Fruit fly (Drosophila melanogaster): ENCODE data around the gene CG34382.

The CG34382 gene

dm6 chr3L:9878685-9879084 is at the start of gene CG34382:
TSS of gene CG34382 (plus strand) at chr3L:9878985.
- TF ChIP-seq CG17801 (GFP tag; optimal IDR thresholded peaks at IDR 0.05; ENCODE audit: partially characterized antibody): no peak

- TF ChIP-seq CG17801 (GFP tag; optimal IDR thresholded peaks at IDR 0.05; ENCODE audit: partially characterized antibody): no peak
These were observed 49.6 kb upstream of the CG34382 start for dm6 chr3L:9829154-9829553.

DNA sequence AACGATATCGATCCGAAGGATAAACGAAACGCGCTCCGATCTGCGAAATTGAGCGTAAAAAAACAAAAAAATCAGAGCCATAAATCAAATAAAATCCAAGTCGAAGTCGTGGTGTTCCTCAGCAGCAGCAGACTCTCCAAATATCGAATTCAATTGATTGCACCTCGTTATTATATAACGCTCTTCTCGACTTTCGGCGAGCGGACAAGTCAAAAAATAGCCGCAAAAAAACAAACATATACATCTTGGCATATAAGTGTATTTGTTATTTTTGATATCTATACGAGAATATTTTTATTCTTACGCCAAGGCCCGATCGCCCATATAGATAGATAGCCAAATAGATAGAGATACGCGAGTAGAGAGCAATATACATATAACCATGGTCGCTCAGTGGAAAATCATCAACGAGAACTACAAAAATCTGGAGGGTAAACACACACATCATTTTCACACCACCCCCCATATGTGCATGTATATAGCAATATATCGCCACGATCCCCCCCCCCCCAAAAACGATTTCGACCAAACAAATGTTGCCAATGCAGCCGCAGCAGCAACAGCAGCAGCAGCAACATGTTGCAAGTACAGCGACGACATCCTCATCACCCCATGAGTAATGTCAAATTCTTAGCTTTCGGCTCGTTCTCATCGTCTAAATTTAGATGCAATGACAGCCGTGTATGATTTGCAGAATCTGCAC is 49.0 kb upstream of the CG34382 start:
- TF ChIP-seq CG17801 (GFP tag; optimal IDR thresholded peaks at IDR 0.05; ENCODE audit: partially characterized antibody): no peak

DNA sequence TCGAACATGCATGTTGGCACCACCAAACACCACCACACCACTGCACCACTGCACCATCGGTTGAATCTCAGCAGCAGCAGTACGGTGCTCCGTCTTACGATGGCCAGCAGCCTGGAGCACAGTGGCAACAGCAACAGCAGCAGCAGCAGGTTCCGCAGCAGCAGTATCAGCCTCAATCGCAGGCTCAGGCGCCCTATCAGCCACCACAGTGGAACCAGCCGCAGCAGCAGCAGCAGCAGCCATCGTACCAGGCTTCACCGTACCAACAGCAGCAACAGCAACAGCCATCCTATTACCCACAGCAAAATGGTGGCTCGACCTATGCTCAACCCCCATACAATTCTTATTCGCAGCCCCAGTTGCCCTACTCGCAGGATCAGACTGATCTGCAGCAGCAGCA is 46.7 kb upstream of the CG34382 start:
- TF ChIP-seq CG17801 (GFP tag; optimal IDR thresholded peaks at IDR 0.05; ENCODE audit: partially characterized antibody): no peak

DNA sequence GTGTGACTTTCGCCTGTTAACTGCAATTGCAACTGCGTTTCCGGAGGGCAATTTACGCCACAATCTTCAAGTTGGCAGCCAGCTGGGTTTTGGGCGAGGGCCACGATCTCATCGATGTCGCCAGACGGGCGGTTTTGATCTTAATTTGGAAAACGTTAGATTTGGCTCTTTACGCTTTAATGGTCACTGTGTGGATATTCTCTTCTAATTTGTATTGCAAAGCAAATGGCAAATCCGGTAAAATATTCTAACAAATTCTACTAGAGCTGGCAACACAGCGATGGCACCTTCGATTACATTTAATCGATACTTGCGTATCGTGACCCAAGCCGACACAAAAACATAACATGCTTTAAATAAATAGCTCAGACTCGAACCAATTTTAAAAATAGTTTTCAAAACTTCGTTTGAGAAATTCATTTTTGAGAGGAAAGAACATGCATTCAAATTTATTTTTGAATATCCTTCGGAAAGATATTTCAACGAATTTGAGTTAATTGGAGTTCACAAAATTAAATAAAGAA is 42.2 kb upstream of the CG34382 start, which contains the start of gene I-2:
Gene I-2 (minus strand): TSS at position 282 of the 524 bp plus-strand sequence.
- TF ChIP-seq CG17801 (GFP tag; optimal IDR thresholded peaks at IDR 0.05; ENCODE audit: partially characterized antibody): no peak

DNA sequence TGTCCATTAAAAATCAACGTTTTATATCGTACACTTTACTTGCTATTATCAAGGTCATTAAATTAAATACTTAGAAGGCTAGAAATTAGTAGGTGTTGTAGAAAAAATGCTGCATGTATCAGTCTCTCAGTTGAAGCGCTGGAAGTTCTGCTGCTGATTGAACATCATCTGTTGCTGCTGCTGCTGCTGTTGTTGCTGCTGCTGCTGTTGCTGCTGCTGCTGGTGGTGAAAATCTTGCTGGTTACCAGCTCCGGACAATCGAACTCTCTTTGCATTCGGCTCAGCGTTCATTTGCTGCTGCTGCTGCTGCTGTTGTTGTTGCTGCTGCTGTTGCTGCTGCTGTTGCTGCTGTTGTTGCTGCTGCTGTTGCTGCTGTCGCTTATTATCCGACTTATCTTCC is 41.7 kb upstream of the CG34382 start:
- TF ChIP-seq CG17801 (GFP tag; optimal IDR thresholded peaks at IDR 0.05; ENCODE audit: partially characterized antibody): no peak

DNA sequence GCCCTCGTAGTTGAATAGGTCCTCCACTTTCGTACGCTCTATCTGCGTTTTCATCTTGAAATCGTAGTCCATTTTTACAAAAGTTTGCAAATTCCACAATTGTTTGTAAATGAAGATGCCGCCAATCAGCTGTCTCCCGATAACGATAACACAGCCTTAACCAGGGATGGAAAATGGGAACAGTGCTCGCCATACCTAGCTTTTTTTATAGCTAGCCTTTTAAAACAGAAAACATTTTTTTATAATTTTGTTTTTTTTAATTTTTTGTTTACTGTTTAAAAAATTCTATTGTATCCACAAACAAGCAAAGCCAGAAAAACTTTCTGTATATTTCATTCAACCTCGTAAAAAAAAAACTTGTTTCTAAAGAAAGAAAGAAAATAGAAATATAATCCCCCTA is 40.3 kb upstream of the CG34382 start, which contains the start of gene Cdk8:
Gene Cdk8 (minus strand): TSS at position 137 of the 400 bp plus-strand sequence.
- TF ChIP-seq CG17801 (GFP tag; optimal IDR thresholded peaks at IDR 0.05; ENCODE audit: partially characterized antibody): peak; percentile 5

DNA sequence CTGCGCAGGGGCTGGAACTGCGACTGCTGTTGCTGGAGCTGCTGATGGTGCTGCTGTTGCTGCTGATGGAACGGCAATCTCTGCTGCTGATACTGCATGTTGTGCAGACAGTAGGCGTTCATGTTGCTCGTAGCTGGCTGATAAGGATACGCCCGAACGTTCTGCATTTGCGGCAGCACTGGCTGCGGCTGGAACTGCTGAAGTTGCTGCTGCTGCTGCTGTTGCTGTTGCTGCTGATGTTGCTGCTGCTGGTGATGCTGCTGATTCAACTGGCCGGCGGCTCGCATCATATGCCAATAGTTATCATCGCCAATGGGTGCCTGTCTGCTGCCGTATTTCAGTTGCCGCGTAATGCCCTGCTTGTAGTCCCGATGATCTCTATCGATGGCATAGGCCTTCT is 38.1 kb upstream of the CG34382 start:
- no peak for TF ChIP-seq CG17801 (GFP tag; optimal IDR thresholded peaks at IDR 0.05; ENCODE audit: partially characterized antibody)

DNA sequence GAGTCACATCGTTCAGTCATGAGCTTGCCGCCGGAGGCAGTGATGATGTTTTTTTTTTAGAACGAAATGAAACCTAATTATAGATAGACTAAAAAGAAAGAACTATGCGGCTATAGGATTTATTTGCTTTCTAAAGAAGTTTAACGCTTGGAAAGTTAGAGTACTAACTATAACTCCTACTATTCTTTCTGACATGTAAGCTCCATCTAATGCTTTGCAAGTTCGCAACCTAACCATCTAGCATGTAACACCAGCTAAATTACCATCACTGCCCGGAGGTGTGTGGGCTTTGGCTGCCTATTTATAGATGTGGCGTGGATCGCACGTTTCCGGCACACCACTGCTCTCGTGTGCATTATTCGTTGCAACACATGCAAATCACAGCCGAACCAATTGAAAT is 36.7 kb upstream of the CG34382 start:
- TF ChIP-seq CG17801 (GFP tag; optimal IDR thresholded peaks at IDR 0.05; ENCODE audit: partially characterized antibody): no peak

DNA sequence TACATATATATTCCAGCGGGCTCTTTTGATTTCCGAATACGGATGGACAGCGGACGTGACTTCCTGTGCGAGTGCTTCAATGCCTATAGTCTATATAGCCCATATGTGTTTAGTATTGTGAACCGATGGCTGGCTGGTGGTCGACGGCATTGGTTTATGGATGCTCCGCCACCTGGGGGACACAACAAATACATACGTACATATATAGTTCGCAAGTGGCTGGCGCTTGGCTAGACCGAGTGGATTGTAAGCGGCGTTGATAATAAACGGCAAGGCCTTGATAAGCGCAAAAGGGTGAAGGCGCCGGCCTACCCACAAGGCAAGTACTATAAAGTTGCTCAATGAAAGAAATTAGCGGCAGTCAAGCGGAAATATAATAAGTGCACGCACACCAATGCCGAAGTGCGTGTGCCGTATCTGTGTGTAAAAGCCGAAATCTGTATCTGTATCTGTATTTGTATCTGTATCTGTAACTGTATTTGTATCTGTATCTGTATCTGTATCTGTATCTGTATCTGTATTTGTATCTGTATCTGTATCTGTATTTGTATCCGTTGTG is 32.7 kb upstream of the CG34382 start:
- no peak for TF ChIP-seq CG17801 (GFP tag; optimal IDR thresholded peaks at IDR 0.05; ENCODE audit: partially characterized antibody)

DNA sequence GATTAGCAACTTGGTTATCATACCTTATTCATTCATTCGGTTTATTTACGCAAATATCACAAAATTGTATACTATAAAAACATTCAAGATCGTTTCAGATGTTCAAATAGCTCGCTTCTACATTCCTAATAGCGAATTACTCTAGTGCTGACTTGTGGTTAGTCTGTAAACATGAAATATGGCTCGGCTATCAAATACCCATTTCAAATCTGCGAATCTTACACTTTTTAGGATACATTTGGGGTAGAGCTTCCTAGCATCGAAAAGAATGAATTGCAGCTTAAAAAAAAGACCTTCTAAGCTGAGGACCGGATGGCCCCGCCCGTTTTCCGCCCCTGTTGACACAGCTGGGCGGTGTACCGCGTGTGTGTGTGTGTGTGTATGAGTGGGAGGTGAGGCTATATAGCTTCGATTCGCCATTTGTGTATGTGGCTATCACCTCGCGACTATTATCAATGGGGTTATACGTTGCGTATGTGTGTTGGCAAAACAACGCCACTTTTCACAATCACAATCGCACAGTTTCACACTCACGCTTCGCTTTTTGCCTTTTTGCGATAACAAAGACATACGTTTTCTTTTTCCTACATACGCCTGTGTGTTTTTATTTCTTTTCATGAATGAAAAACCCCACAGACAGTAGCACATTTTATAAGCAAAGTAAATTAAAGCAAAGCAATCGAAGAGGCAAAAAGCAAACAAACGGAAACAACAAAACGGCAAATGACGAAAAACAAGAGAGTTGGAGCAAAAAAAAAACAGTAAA is 32.0 kb upstream of the CG34382 start:
- no peak for TF ChIP-seq CG17801 (GFP tag; optimal IDR thresholded peaks at IDR 0.05; ENCODE audit: partially characterized antibody)

DNA sequence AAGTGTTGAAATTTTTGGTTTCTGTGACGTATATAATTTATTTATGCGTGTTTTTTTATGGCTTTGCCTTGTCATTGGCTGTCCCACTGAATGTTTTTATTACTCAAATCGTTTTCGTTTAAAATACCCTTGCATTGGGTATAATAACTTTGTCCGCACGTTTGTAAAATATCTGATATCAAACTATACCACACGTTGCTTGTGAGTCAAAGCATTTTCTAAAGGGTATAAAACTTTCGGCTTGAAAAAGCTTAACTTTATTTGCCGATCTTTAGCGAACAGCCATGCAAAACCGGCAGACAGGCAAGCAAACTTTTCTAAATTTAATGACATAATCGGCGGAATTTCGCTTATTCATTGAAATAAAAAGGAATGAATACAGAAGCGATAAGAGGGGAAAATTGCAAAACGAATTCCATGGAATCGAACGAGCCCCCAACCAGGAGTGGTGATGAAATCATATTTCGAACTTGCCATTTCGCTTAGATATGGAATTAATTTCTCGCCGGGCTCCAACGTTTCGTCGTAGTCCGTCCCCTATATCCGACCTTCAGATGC is 31.3 kb upstream of the CG34382 start:
- no peak for TF ChIP-seq CG17801 (GFP tag; optimal IDR thresholded peaks at IDR 0.05; ENCODE audit: partially characterized antibody)

DNA sequence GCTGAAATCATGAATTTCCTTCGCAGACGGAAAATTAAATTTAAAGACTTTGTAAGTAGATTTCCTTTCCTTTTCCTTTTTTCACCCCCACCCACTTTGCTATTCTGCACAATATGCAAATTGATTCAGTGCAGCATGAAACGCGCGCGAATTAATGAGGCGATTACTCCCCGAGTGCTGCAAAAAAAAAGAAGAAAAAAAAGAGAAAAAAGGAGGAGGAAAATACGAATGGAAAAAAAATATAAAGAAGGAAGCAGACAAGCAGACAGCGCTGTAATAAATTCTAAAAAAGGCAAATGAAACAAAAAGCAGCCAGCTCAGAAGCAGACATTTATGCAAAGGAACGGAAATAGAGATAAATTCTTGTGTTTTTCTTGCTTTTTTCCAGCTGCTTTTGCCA is 30.0 kb upstream of the CG34382 start:
- no peak for TF ChIP-seq CG17801 (GFP tag; optimal IDR thresholded peaks at IDR 0.05; ENCODE audit: partially characterized antibody)

DNA sequence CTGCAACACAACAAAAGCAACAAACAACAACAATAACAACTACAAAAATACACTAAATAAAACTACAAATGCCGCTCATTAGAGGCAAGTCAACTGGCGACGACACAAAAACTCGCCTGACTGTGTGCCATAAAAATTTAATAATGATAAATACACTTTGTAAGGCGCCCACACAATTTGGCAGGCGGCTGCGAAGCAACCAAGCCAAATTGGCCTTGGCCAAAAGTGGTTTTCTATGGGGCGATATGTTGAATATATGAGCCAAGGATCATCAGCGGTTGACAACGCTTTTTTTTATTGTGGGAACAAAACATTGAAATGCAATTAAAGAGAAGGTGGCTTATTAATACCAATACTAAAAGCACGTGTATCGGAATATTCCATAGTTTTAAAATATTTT is 28.7 kb upstream of the CG34382 start:
- no peak for TF ChIP-seq CG17801 (GFP tag; optimal IDR thresholded peaks at IDR 0.05; ENCODE audit: partially characterized antibody)

DNA sequence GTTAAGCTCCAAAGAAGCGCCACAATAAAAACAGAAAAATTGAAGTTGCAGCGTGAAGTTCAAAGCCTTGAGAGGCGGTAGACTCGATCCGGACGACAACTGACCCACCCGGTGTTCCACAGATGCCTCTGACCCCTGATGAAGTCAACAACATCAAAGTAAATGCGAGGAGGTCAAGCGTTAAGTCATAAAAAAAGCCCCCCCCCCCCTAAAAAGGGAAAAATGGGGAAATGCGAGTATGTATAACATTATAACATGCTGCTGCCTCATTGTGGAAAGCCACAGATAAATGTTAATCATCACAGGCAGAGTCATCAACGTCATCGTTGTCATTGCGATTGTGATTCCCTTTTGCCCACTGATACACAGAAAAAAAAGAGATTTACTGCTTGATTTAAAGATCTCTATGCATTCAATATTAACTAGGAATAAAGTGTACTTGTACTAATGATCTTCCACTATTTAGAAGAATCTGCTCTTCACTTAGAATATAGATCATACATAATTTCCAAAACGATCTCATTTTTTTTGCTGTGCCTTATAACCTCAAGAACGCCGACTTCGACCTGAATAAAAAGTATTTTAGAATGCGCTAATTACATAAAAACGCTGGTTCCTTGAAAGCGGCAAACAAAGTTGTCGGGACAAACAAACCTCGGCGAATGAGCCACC is 27.6 kb upstream of the CG34382 start:
- no peak for TF ChIP-seq CG17801 (GFP tag; optimal IDR thresholded peaks at IDR 0.05; ENCODE audit: partially characterized antibody)
